Worm (Caenorhabditis elegans): Measurements from ENCODE around the gene btb-18.

DNA sequence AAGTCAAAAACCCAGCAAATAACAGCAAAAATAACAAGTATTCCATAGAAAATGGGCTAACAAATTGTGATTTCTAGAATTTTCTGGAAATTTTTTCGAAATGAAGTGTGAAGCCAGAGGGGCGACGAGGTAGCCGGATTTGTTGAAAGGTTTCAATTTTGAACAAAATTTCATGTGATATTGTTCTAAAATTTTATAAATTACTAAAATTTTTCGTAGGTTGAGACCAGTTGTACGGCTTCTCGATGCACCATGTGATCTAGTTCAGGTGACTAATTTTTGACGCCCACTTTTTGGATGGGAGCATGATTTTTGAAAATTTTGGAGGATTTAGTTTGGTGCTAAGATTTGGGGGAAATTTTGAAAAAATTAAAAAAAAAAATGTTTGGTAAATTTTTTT is 38.8 kb upstream of the btb-18 start, which contains the start of gene gcy-19:
- TF ChIP-seq flt-1 (GFP tag; IDR thresholded peaks at IDR 0.05) (no peak), ama-1 (optimal IDR thresholded peaks at IDR 0.05) (no peak), tbx-37 (GFP tag; conservative IDR thresholded peaks at IDR 0.05) (no peak)
